Fruit fly (Drosophila melanogaster) whole organism, pupa: ENCODE data around the gene CG13972.

Source experiments
- CG10348 ChIP-seq: fragments of 200-800 bp; sonication (Bioruptor generic); IDR thresholded peaks from 2 replicates; pipeline ENCODE4 v1.3.6; 2022; ENCODE audit warnings: missing biosample characterization, missing genetic modification characterization
- CG12605 ChIP-seq: fragments of 200-800 bp; sonication (Bioruptor generic); IDR thresholded peaks from 2 replicates; pipeline ENCODE4 v1.3.6; 2022; ENCODE audit warnings: missing biosample characterization, missing genetic modification characterization
- CG13204 ChIP-seq: fragments of 200-800 bp; sonication (Bioruptor generic); optimal IDR thresholded peaks from 2 replicates; lab custom pipeline; 2018; ENCODE audit warnings: missing biosample characterization, mild to moderate bottlenecking, missing genetic modification characterization, moderate library complexity
- CG14655 ChIP-seq: fragments of 200-800 bp; sonication (Bioruptor generic); optimal IDR thresholded peaks from 3 replicates; lab custom pipeline; 2017; ENCODE audit warnings: mild to moderate bottlenecking, missing biosample characterization, missing genetic modification reagents, missing genetic modification characterization
- CG15710 ChIP-seq: fragments of 200-800 bp; sonication (Bioruptor generic); optimal IDR thresholded peaks from 2 replicates; lab custom pipeline; 2018; ENCODE audit warnings: missing biosample characterization, mild to moderate bottlenecking, missing genetic modification characterization, moderate library complexity
- CG17806 ChIP-seq: fragments of 200-800 bp; sonication (Bioruptor generic); optimal IDR thresholded peaks from 2 replicates; lab custom pipeline; 2018; ENCODE audit warnings: missing biosample characterization, mild to moderate bottlenecking, missing genetic modification characterization, moderate library complexity
- CG34367 ChIP-seq: fragments of 200-800 bp; sonication (Bioruptor generic); optimal IDR thresholded peaks from 2 replicates; lab custom pipeline; 2018; ENCODE audit warnings: missing biosample characterization, mild to moderate bottlenecking, missing genetic modification characterization
- CG4496 ChIP-seq: fragments of 200-800 bp; sonication (Bioruptor generic); IDR thresholded peaks from 3 replicates; pipeline ENCODE4 v1.3.6; 2022; ENCODE audit warnings: missing biosample characterization, missing genetic modification characterization
- CG8159 ChIP-seq: fragments of 200-800 bp; sonication (Bioruptor generic); optimal IDR thresholded peaks from 3 replicates; lab custom pipeline; 2018; ENCODE audit warnings: missing biosample characterization, mild to moderate bottlenecking, missing genetic modification characterization, moderate library complexity
- CG8301 ChIP-seq: fragments of 200-800 bp; sonication (Bioruptor generic); optimal IDR thresholded peaks from 2 replicates; lab custom pipeline; 2018; ENCODE audit warnings: missing biosample characterization, mild to moderate bottlenecking, missing genetic modification characterization
- CG9948 ChIP-seq: fragments of 200-800 bp; sonication (Bioruptor generic); optimal IDR thresholded peaks from 2 replicates; lab custom pipeline; 2018; ENCODE audit warnings: missing biosample characterization, mild to moderate bottlenecking, missing genetic modification characterization, moderate library complexity
- D1 ChIP-seq: fragments of 200-800 bp; sonication (Bioruptor generic); optimal IDR thresholded peaks from 2 replicates; lab custom pipeline; 2018; ENCODE audit warnings: missing biosample characterization, mild to moderate bottlenecking, missing genetic modification characterization, moderate library complexity
- EcR ChIP-seq: fragments of 200-800 bp; sonication (Bioruptor generic); optimal IDR thresholded peaks from 3 replicates; lab custom pipeline; 2019; ENCODE audit warnings: missing biosample characterization, missing genetic modification characterization, mild to moderate bottlenecking, moderate library complexity, missing genetic modification reagents
- Ets98B ChIP-seq: fragments of 200-800 bp; sonication (Bioruptor generic); IDR thresholded peaks from 2 replicates; pipeline ENCODE4 v1.3.6; 2022; ENCODE audit warnings: missing biosample characterization, missing genetic modification characterization
- Pif1A ChIP-seq: fragments of 200-800 bp; sonication (Bioruptor generic); optimal IDR thresholded peaks from 3 replicates; lab custom pipeline; 2016; ENCODE audit warnings: missing biosample characterization, missing genetic modification characterization
- Pif1B ChIP-seq: fragments of 200-800 bp; sonication (Bioruptor generic); optimal IDR thresholded peaks from 3 replicates; lab custom pipeline; 2016; ENCODE audit warnings: missing biosample characterization, missing genetic modification characterization
- Snoo ChIP-seq: fragments of 200-800 bp; sonication (Bioruptor generic); optimal IDR thresholded peaks from 3 replicates; lab custom pipeline; 2017; ENCODE audit warnings: missing biosample characterization, mild to moderate bottlenecking, missing genetic modification characterization, inconsistent platforms
- fd96Ca ChIP-seq: fragments of 200-800 bp; sonication (Bioruptor generic); IDR thresholded peaks from 3 replicates; pipeline ENCODE4 v1.3.6; 2022; ENCODE audit warnings: missing biosample characterization, missing genetic modification characterization
- gl ChIP-seq: fragments of 200-800 bp; sonication (Bioruptor generic); optimal IDR thresholded peaks from 2 replicates; lab custom pipeline; 2018; ENCODE audit warnings: missing biosample characterization, mild to moderate bottlenecking, missing genetic modification characterization
- rn ChIP-seq: fragments of 200-800 bp; sonication (Bioruptor generic); IDR thresholded peaks from 2 replicates; pipeline ENCODE4 v1.3.6; 2022; ENCODE audit warnings: missing biosample characterization, missing genetic modification characterization

The CG13972 gene

DNA sequence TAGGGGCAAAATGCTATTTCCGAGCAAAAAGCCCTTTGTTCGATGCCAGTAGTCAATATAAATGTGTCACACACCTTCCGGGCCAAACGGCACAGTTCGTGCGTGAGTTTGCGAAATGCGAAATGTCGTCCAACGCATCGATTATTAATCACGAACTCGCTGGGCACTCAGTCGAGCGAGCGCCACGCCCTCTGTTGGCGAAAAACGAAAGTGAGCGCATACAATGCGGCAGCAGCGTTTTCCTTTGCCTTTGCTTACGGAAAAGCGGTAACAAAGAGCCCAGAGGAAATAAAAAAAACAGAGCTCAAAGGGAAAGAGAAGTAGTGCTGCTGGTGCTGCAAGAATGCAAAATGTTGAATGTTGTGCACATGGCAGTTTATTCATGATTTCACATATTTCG lies 39.5 kb downstream of the CG13972 start:
- TF ChIP-seq CG12605 (GFP tag; lab: Robert Waterston, UW): no peak
- no peak for TF ChIP-seq Ets98B (GFP tag; lab: Robert Waterston, UW)
- no peak for TF ChIP-seq Pif1A (GFP tag; lab: Kevin White, UChicago)
- TF ChIP-seq CG9948 (tag; lab: Kevin White, UChicago): no peak
- no peak for TF ChIP-seq CG15710 (tag; lab: Kevin White, UChicago)
- TF ChIP-seq CG17806: no peak
- no peak for TF ChIP-seq CG8301
- no peak for TF ChIP-seq fd96Ca (GFP tag; lab: Robert Waterston, UW)
- TF ChIP-seq gl (tag; lab: Kevin White, UChicago): no peak
- TF ChIP-seq CG8159 (tag; lab: Kevin White, UChicago): no peak
- TF ChIP-seq rn: no peak
- TF ChIP-seq Snoo (tag; lab: Kevin White, UChicago): no peak
- TF ChIP-seq D1 (tag; lab: Kevin White, UChicago): no peak
- TF ChIP-seq CG14655: no peak
- TF ChIP-seq CG34367 (tag; lab: Kevin White, UChicago): no peak
- no peak for TF ChIP-seq CG4496 (GFP tag; lab: Robert Waterston, UW)
- no peak for TF ChIP-seq Pif1B
- TF ChIP-seq CG13204: no peak
- no peak for TF ChIP-seq CG10348 (GFP tag; lab: Robert Waterston, UW)
- TF ChIP-seq EcR (GFP tag; lab: Kevin White, UChicago): no peak
